Fruit fly (Drosophila melanogaster): ENCODE results near the gene CG34428.
A peak's percentile ranks its signal among the peaks of the same experiment; 100 is the strongest.

Gene CG34428

DNA sequence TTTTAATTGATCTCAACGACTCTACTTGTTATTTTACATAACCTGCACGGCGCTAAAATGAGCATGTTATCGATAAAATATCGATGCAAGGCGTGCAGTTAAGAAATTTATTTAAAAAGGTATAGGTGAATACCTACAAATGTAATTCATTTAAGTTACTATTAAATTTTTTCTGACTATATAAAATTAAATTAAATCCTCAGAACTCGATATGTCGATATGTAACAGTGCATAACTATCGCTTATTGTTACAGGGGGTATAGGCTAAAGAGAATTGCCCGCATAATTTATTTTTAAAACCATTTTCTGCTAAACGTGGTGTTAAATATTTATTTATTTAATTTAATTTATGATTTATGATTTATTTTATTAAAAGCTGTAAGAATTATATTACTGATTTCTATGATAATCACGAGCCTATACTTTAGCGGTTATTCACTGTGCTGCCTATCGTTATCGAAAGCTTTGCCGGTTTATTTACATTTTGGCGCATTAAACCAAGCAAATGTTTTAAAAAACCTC, 43.7 kb upstream of the CG34428 start, which contains the start of the genes mRpL20 and Icmt (continued):
- TF ChIP-seq Ssrp (tag; optimal IDR thresholded peaks at IDR 0.05), result peak; percentile 96
- TF ChIP-seq NC2β (GFP tag; optimal IDR thresholded peaks at IDR 0.05), result no peak
- TF ChIP-seq CG33557 (GFP tag; optimal IDR thresholded peaks at IDR 0.05), result peak; percentile 70
- peak; percentile 95 for TF ChIP-seq CG31441 (GFP tag; IDR thresholded peaks at IDR 0.05)
- peak; percentile 73 for TF ChIP-seq CG1024 (GFP tag; IDR thresholded peaks at IDR 0.05)
- peak; percentile 77 for TF ChIP-seq D19A (tag; optimal IDR thresholded peaks at IDR 0.05)
- peak; percentile 96 for TF ChIP-seq oc (tag; optimal IDR thresholded peaks at IDR 0.05)
- no peak for TF ChIP-seq HLHmδ (GFP tag; optimal IDR thresholded peaks at IDR 0.05)
- peak; percentile 69 for TF ChIP-seq tin (GFP tag; optimal IDR thresholded peaks at IDR 0.05)
- TF ChIP-seq CG34376 (GFP tag; optimal IDR thresholded peaks at IDR 0.05), result peak; percentile 6
- peak; percentile 94 for TF ChIP-seq CG2678 (tag; optimal IDR thresholded peaks at IDR 0.05)
- TF ChIP-seq CG10274 (GFP tag; optimal IDR thresholded peaks at IDR 0.05), result peak; percentile 52
- TF ChIP-seq CG5245 (GFP tag; optimal IDR thresholded peaks at IDR 0.05), result peak; percentile 40
- peak; percentile 96 for TF ChIP-seq Aef1 (GFP tag; IDR thresholded peaks at IDR 0.05)
- TF ChIP-seq stc (GFP tag; IDR thresholded peaks at IDR 0.05), result peak; percentile 96
- no peak for TF ChIP-seq h (optimal IDR thresholded peaks at IDR 0.05)
- TF ChIP-seq Ets65A (GFP tag), result no peak
- peak; percentile 96 for TF ChIP-seq ara (GFP tag; IDR thresholded peaks at IDR 0.05)
- peak; percentile 97 for TF ChIP-seq CG15269 (tag; optimal IDR thresholded peaks at IDR 0.05)
- TF ChIP-seq CG3838 (GFP tag; optimal IDR thresholded peaks at IDR 0.05), result peak; percentile 55
- peak; percentile 78 for TF ChIP-seq Doc2 (GFP tag; IDR thresholded peaks at IDR 0.05)
- TF ChIP-seq HmgD (GFP tag; optimal IDR thresholded peaks at IDR 0.05), result no peak
- TF ChIP-seq gfzf (GFP tag; optimal IDR thresholded peaks at IDR 0.05), result no peak
- TF ChIP-seq Ravus (GFP tag; IDR thresholded peaks at IDR 0.05), result peak; percentile 90
- peak; percentile 93 for TF ChIP-seq Abd-B (GFP tag; optimal IDR thresholded peaks at IDR 0.05)
- TF ChIP-seq dmrt99B (tag; optimal IDR thresholded peaks at IDR 0.05), result peak; percentile 95
- TF ChIP-seq org-1 (GFP tag; optimal IDR thresholded peaks at IDR 0.05), result peak; percentile 84
- TF ChIP-seq CG1603 (tag; optimal IDR thresholded peaks at IDR 0.05), result peak; percentile 57
- TF ChIP-seq D19B (GFP tag; optimal IDR thresholded peaks at IDR 0.05), result peak; percentile 72
- TF ChIP-seq kni (GFP tag; optimal IDR thresholded peaks at IDR 0.05), result no peak
- peak; percentile 73 for TF ChIP-seq trem (tag; optimal IDR thresholded peaks at IDR 0.05)
- no peak for TF ChIP-seq shn (GFP tag; optimal IDR thresholded peaks at IDR 0.05)
- TF ChIP-seq CG6254 (GFP tag; optimal IDR thresholded peaks at IDR 0.05), result peak; percentile 49
- no peak for TF ChIP-seq D (optimal IDR thresholded peaks at IDR 0.05)
- peak; percentile 64 for TF ChIP-seq D (GFP tag; optimal IDR thresholded peaks at IDR 0.05)
- TF ChIP-seq pros (GFP tag; optimal IDR thresholded peaks at IDR 0.05), result no peak
- peak; percentile 97 for TF ChIP-seq HLH3B (GFP tag; IDR thresholded peaks at IDR 0.05)
- TF ChIP-seq CG12071 (GFP tag; optimal IDR thresholded peaks at IDR 0.05), result peak; percentile 26
- TF ChIP-seq CG8924 (tag; optimal IDR thresholded peaks at IDR 0.05), result peak; percentile 93
- peak; percentile 33 for TF ChIP-seq CG7786 (GFP tag; optimal IDR thresholded peaks at IDR 0.05)
- TF ChIP-seq exex (tag; optimal IDR thresholded peaks at IDR 0.05), result peak; percentile 63
- TF ChIP-seq ATbp (GFP tag; optimal IDR thresholded peaks at IDR 0.05), result peak; percentile 87
- peak; percentile 72 for TF ChIP-seq Doc3 (GFP tag; IDR thresholded peaks at IDR 0.05; ENCODE audit: partially characterized antibody)
- TF ChIP-seq CG13123 (GFP tag; optimal IDR thresholded peaks at IDR 0.05), result peak; percentile 80
- TF ChIP-seq tll (GFP tag; optimal IDR thresholded peaks at IDR 0.05), result no peak
- peak; percentile 94 for TF ChIP-seq HmgZ (tag; optimal IDR thresholded peaks at IDR 0.05)
- TF ChIP-seq Kr (GFP tag; optimal IDR thresholded peaks at IDR 0.05), result no peak
- peak; percentile 73 for TF ChIP-seq Deaf1 (tag; optimal IDR thresholded peaks at IDR 0.05)
- peak; percentile 17 for TF ChIP-seq slp2 (GFP tag; optimal IDR thresholded peaks at IDR 0.05)
- TF ChIP-seq Optix (GFP tag; IDR thresholded peaks at IDR 0.05), result no peak
- peak; percentile 29 for TF ChIP-seq CG12744 (GFP tag; optimal IDR thresholded peaks at IDR 0.05)

Data from whole organism, embryonic.